Fruit fly (Drosophila melanogaster) whole organism, embryonic: Measurements from ENCODE around the gene yps.

Experiments used
- Blimp-1 ChIP-seq: fragments of 200-800 bp; sonication (Bioruptor generic); optimal IDR thresholded peaks from 3 replicates; lab custom pipeline; 2018; ENCODE audit warnings: missing biosample characterization, missing genetic modification characterization, mild to moderate bottlenecking, moderate library complexity, missing genetic modification reagents
- CG10543 ChIP-seq: fragments of 200-800 bp; sonication (Bioruptor generic); optimal IDR thresholded peaks from 3 replicates; lab custom pipeline; 2017; ENCODE audit warnings: missing biosample characterization, mild to moderate bottlenecking, missing genetic modification characterization, moderate library complexity
- CG10654 ChIP-seq: fragments of 200-800 bp; sonication (Bioruptor generic); optimal IDR thresholded peaks from 2 replicates; lab custom pipeline; 2016; ENCODE audit warnings: missing biosample characterization, missing genetic modification characterization
- CG11695 ChIP-seq: fragments of 200-800 bp; sonication (Bioruptor generic); IDR thresholded peaks from 3 replicates; pipeline ENCODE4 v1.3.6; 2022; ENCODE audit warnings: missing biosample characterization, missing genetic modification characterization
- CG12659 ChIP-seq: fragments of 200-800 bp; sonication (Bioruptor generic); optimal IDR thresholded peaks from 3 replicates; lab custom pipeline; 2017; ENCODE audit warnings: mild to moderate bottlenecking, missing biosample characterization, missing genetic modification reagents, missing genetic modification characterization
- CG12744 ChIP-seq: fragments of 200-800 bp; sonication (Bioruptor generic); optimal IDR thresholded peaks from 2 replicates; lab custom pipeline; 2016; ENCODE audit warnings: missing biosample characterization, missing genetic modification characterization
- CG12942 ChIP-seq: fragments of 200-800 bp; sonication (Bioruptor generic); optimal IDR thresholded peaks from 3 replicates; lab custom pipeline; 2016; ENCODE audit warnings: missing biosample characterization, missing genetic modification characterization
- CG14667 ChIP-seq: fragments of 200-800 bp; sonication (Bioruptor generic); IDR thresholded peaks from 2 replicates; pipeline ENCODE4 v1.3.6; 2022; ENCODE audit warnings: missing biosample characterization, missing genetic modification characterization
- CG16863 ChIP-seq: fragments of 200-800 bp; sonication (Bioruptor generic); optimal IDR thresholded peaks from 3 replicates; lab custom pipeline; 2016; ENCODE audit warnings: missing biosample characterization, missing genetic modification characterization
- CG17328 ChIP-seq: fragments of 200-800 bp; sonication (Bioruptor generic); IDR thresholded peaks from 2 replicates; pipeline ENCODE4 v1.3.6; 2022; ENCODE audit warnings: missing biosample characterization, missing genetic modification characterization
- CG1832 ChIP-seq: fragments of 200-800 bp; sonication (Bioruptor generic); optimal IDR thresholded peaks from 2 replicates; lab custom pipeline; 2017; ENCODE audit warnings: missing biosample characterization, mild to moderate bottlenecking, missing genetic modification characterization, inconsistent platforms
- CG31224 ChIP-seq: fragments of 200-800 bp; sonication (Bioruptor generic); IDR thresholded peaks from 2 replicates; pipeline ENCODE4 v1.3.6; 2022; ENCODE audit warnings: missing biosample characterization, missing genetic modification characterization
- CG3163 ChIP-seq: fragments of 200-800 bp; sonication (Bioruptor generic); optimal IDR thresholded peaks from 3 replicates; lab custom pipeline; 2016; ENCODE audit warnings: missing biosample characterization, missing genetic modification characterization
- CG3847 ChIP-seq: fragments of 200-800 bp; sonication (Bioruptor generic); IDR thresholded peaks from 2 replicates; pipeline ENCODE4 v1.3.6; 2022; ENCODE audit warnings: missing biosample characterization, missing genetic modification characterization
- CG4617 ChIP-seq: fragments of 200-800 bp; sonication (Bioruptor generic); optimal IDR thresholded peaks from 3 replicates; lab custom pipeline; 2016; ENCODE audit warnings: missing biosample characterization, missing genetic modification characterization, borderline replicate concordance
- CG4730 ChIP-seq: fragments of 200-800 bp; sonication (Bioruptor generic); IDR thresholded peaks from 2 replicates; pipeline ENCODE4 v1.3.6; 2022; ENCODE audit warnings: missing biosample characterization, missing genetic modification characterization
- CG6683 ChIP-seq: fragments of 200-800 bp; sonication (Bioruptor generic); optimal IDR thresholded peaks from 2 replicates; lab custom pipeline; 2017; ENCODE audit warnings: missing biosample characterization, mild to moderate bottlenecking, missing genetic modification characterization, missing genetic modification reagents
- CG6765 ChIP-seq: fragments of 200-800 bp; sonication (Bioruptor generic); optimal IDR thresholded peaks from 3 replicates; lab custom pipeline; 2017; ENCODE audit warnings: missing biosample characterization, mild to moderate bottlenecking, missing genetic modification characterization
- D19A ChIP-seq: fragments of 200-800 bp; optimal IDR thresholded peaks from 3 replicates; lab custom pipeline; 2019; ENCODE audit warnings: missing biosample characterization, mild to moderate bottlenecking, missing genetic modification characterization, moderate library complexity
- D19B ChIP-seq: fragments of 200-800 bp; sonication (Bioruptor generic); optimal IDR thresholded peaks from 2 replicates; lab custom pipeline; 2017; ENCODE audit warnings: missing biosample characterization, mild to moderate bottlenecking, missing genetic modification characterization
- Eip74EF ChIP-seq, 2 experiments: fragments of 200-800 bp in 1 of 2; fragments of >200 bp in 1 of 2; sonication (Bioruptor generic) in 1 of 2; optimal IDR thresholded peaks; 2 replicates each; lab custom pipeline; 2017 to 2019; ENCODE audit warnings: missing biosample characterization in 2 of 2, missing genetic modification characterization in 2 of 2, mild to moderate bottlenecking in 1 of 2, moderate library complexity in 1 of 2
- Fer1 ChIP-seq: fragments of 200-800 bp; sonication (Bioruptor generic); optimal IDR thresholded peaks from 2 replicates; lab custom pipeline; 2017; ENCODE audit warnings: missing biosample characterization, mild to moderate bottlenecking, missing genetic modification characterization
- Hand ChIP-seq: fragments of 200-800 bp; sonication (Bioruptor generic); optimal IDR thresholded peaks from 2 replicates; lab custom pipeline; 2017; ENCODE audit warnings: mild to moderate bottlenecking, missing biosample characterization, missing genetic modification reagents, missing genetic modification characterization
- Hey ChIP-seq: fragments of 200-800 bp; sonication (Bioruptor generic); optimal IDR thresholded peaks from 3 replicates; lab custom pipeline; 2018; ENCODE audit warnings: missing biosample characterization, mild to moderate bottlenecking, missing genetic modification characterization
- Mes4 ChIP-seq: fragments of 200-800 bp; sonication (Bioruptor generic); optimal IDR thresholded peaks from 2 replicates; lab custom pipeline; 2016; ENCODE audit warnings: missing biosample characterization, missing genetic modification characterization
- NFAT ChIP-seq: fragments of 200-800 bp; sonication (Bioruptor generic); IDR thresholded peaks from 2 replicates; pipeline ENCODE4 v1.3.6; 2022; ENCODE audit warnings: missing biosample characterization, missing genetic modification characterization
- Oaz ChIP-seq: fragments of 200-800 bp; sonication (Bioruptor generic); IDR thresholded peaks from 2 replicates; pipeline ENCODE4 v1.3.6; 2022; ENCODE audit warnings: missing biosample characterization, missing genetic modification characterization
- Rx ChIP-seq: fragments of 200-800 bp; sonication (Bioruptor generic); IDR thresholded peaks from 2 replicates; pipeline ENCODE4 v1.3.6; 2022; ENCODE audit warnings: missing biosample characterization, missing genetic modification characterization
- Sox102F ChIP-seq: fragments of 200-800 bp; sonication (Bioruptor generic); optimal IDR thresholded peaks from 2 replicates; lab custom pipeline; 2018; ENCODE audit warnings: missing biosample characterization, mild to moderate bottlenecking, missing genetic modification characterization, moderate library complexity
- Trl ChIP-seq, 3 experiments: fragments of >200 bp in 2 of 3; fragments of 200-800 bp in 1 of 3; sonication (Bioruptor generic) in 1 of 3; optimal IDR thresholded peaks; 2 replicates in 1 of 3; 3 replicates in 2 of 3; lab custom pipeline; 2016 to 2017; ENCODE audit warnings: missing biosample characterization in 1 of 3, missing genetic modification characterization in 1 of 3
- Xbp1 ChIP-seq: fragments of 200-800 bp; sonication (Bioruptor generic); optimal IDR thresholded peaks from 3 replicates; lab custom pipeline; 2016; ENCODE audit warnings: missing biosample characterization, mild to moderate bottlenecking, missing genetic modification characterization
- Xrp1 ChIP-seq: fragments of 200-800 bp; sonication (Bioruptor generic); IDR thresholded peaks from 2 replicates; pipeline ENCODE4 v1.3.6; 2022; ENCODE audit warnings: missing biosample characterization, missing genetic modification characterization
- cwo ChIP-seq: fragments of 200-800 bp; sonication (Bioruptor generic); optimal IDR thresholded peaks from 3 replicates; lab custom pipeline; 2017; ENCODE audit warnings: missing biosample characterization, missing genetic modification characterization, mild to moderate bottlenecking, moderate library complexity, missing genetic modification reagents
- danr ChIP-seq: fragments of 200-800 bp; sonication (Bioruptor generic); IDR thresholded peaks from 2 replicates; pipeline ENCODE4 v1.3.6; 2022; ENCODE audit warnings: missing biosample characterization, missing genetic modification characterization
- dmrt11E ChIP-seq: fragments of 200-800 bp; sonication (Bioruptor generic); optimal IDR thresholded peaks from 3 replicates; lab custom pipeline; 2018; ENCODE audit warnings: missing biosample characterization, mild to moderate bottlenecking, missing genetic modification characterization, moderate library complexity
- dysf ChIP-seq: fragments of 200-800 bp; sonication (Bioruptor generic); IDR thresholded peaks from 3 replicates; pipeline ENCODE4 v1.3.6; 2022; ENCODE audit warnings: missing biosample characterization, missing genetic modification characterization
- eve ChIP-seq, 2 experiments: fragments of >200 bp; optimal IDR thresholded peaks; 2 replicates each; lab custom pipeline; 2017; ENCODE audit warnings: missing biosample characterization in 2 of 2, missing genetic modification characterization in 2 of 2
- fd102C ChIP-seq: fragments of 200-800 bp; sonication (Bioruptor generic); optimal IDR thresholded peaks from 2 replicates; lab custom pipeline; 2018; ENCODE audit warnings: missing biosample characterization, mild to moderate bottlenecking, missing genetic modification characterization, moderate library complexity
- fd96Cb ChIP-seq: fragments of 200-800 bp; sonication (Bioruptor generic); optimal IDR thresholded peaks from 2 replicates; lab custom pipeline; 2018; ENCODE audit warnings: missing biosample characterization, mild to moderate bottlenecking, missing genetic modification characterization, moderate library complexity
- ind ChIP-seq: fragments of 200-800 bp; sonication (Bioruptor generic); optimal IDR thresholded peaks from 3 replicates; lab custom pipeline; 2016; ENCODE audit warnings: missing biosample characterization, missing genetic modification characterization
- lilli ChIP-seq: fragments of 200-800 bp; sonication (Bioruptor generic); optimal IDR thresholded peaks from 3 replicates; lab custom pipeline; 2016; ENCODE audit warnings: missing biosample characterization, missing genetic modification characterization
- lola ChIP-seq, 3 experiments: fragments of >200 bp in 2 of 3; fragments of 200-800 bp in 1 of 3; sonication (Bioruptor generic) in 1 of 3; optimal IDR thresholded peaks; 2 replicates each; lab custom pipeline; 2017 to 2019; ENCODE audit warnings: missing biosample characterization in 3 of 3, missing genetic modification characterization in 3 of 3, mild to moderate bottlenecking in 1 of 3, moderate library complexity in 1 of 3
- nmo ChIP-seq: fragments of 200-800 bp; sonication (Bioruptor generic); optimal IDR thresholded peaks from 2 replicates; lab custom pipeline; 2018; ENCODE audit warnings: missing biosample characterization, mild to moderate bottlenecking, missing genetic modification characterization, moderate library complexity
- nom ChIP-seq: fragments of 200-800 bp; sonication (Bioruptor generic); optimal IDR thresholded peaks from 2 replicates; lab custom pipeline; 2017; ENCODE audit warnings: missing biosample characterization, missing genetic modification characterization, mild to moderate bottlenecking, moderate library complexity, missing genetic modification reagents
- org-1 ChIP-seq: fragments of 200-800 bp; sonication (Bioruptor generic); optimal IDR thresholded peaks from 2 replicates; lab custom pipeline; 2017; ENCODE audit warnings: missing biosample characterization, missing genetic modification characterization
- peb ChIP-seq: fragments of 200-800 bp; sonication (Bioruptor generic); IDR thresholded peaks from 2 replicates; pipeline ENCODE4 v1.3.6; 2022; ENCODE audit warnings: missing biosample characterization, missing genetic modification characterization
- slbo ChIP-seq: fragments of 200-800 bp; sonication (Bioruptor generic); IDR thresholded peaks from 2 replicates; pipeline ENCODE4 v1.3.6; 2022; ENCODE audit warnings: missing biosample characterization, missing genetic modification characterization
- stwl ChIP-seq: fragments of 200-800 bp; sonication (Bioruptor generic); optimal IDR thresholded peaks from 3 replicates; lab custom pipeline; 2018; ENCODE audit warnings: missing biosample characterization, mild to moderate bottlenecking, missing genetic modification characterization, moderate library complexity
- z ChIP-seq: fragments of 200-800 bp; sonication (Bioruptor generic); IDR thresholded peaks from 3 replicates; pipeline ENCODE4 v1.3.6; 2022; ENCODE audit warnings: missing biosample characterization, missing genetic modification characterization

Gene yps

dm6 chr3L:12124975-12125374 lies at the start of gene yps (continued):
- TF ChIP-seq CG16863 (GFP tag; lab: Kevin White, UChicago) (peak; percentile 84), nmo (GFP tag; lab: Kevin White, UChicago) (peak; percentile 81), CG31224 (peak; percentile 78), CG11695 (peak; percentile 80), CG6683 (GFP tag; lab: Kevin White, UChicago) (peak; percentile 91), dmrt11E (tag; lab: Kevin White, UChicago) (peak; percentile 81), eve (GFP tag; optimal IDR thresholded peaks at IDR 0.05; lab: Kevin White, UChicago) (no peak), CG3163 (GFP tag; lab: Kevin White, UChicago) (peak; percentile 85), CG4617 (GFP tag; lab: Kevin White, UChicago) (peak; percentile 75), Hand (peak; percentile 89), Trl (optimal IDR thresholded peaks at IDR 0.05; lab: Kevin White, UChicago) (no peak), Trl (GFP tag; optimal IDR thresholded peaks at IDR 0.05; lab: Kevin White, UChicago) (peak; percentile 96), Rx (GFP tag; lab: Robert Waterston, UW) (peak; percentile 89; the same call in 1 of the 2 replicates), CG6765 (GFP tag; lab: Kevin White, UChicago) (peak; percentile 99), lola (GFP tag; optimal IDR thresholded peaks at IDR 0.05; lab: Kevin White, UChicago) (peak in 1 of 3 experiments; percentile 61), Sox102F (peak; percentile 72), CG10543 (GFP tag; lab: Kevin White, UChicago) (peak; percentile 98), Hey (tag; lab: Kevin White, UChicago) (peak; percentile 95), CG10654 (GFP tag; lab: Kevin White, UChicago) (peak; percentile 92), CG12744 (peak; percentile 89), Xrp1 (GFP tag; lab: Robert Waterston, UW) (peak; percentile 56; the same call in 1 of the 2 replicates), slbo (GFP tag; lab: Robert Waterston, UW) (peak; percentile 85), Fer1 (GFP tag; lab: Kevin White, UChicago) (peak; percentile 98), org-1 (GFP tag; lab: Kevin White, UChicago) (peak; percentile 94), ind (GFP tag; lab: Kevin White, UChicago) (peak; percentile 75), danr (GFP tag; lab: Robert Waterston, UW) (no peak; the same call in 1 of the 2 replicates), dysf (peak; percentile 83), Oaz (GFP tag; lab: Robert Waterston, UW) (peak; percentile 72), lilli (GFP tag; lab: Kevin White, UChicago) (peak; percentile 86), peb (GFP tag; lab: Robert Waterston, UW) (peak; percentile 60), CG3847 (peak; percentile 87), Mes4 (GFP tag; lab: Kevin White, UChicago) (peak; percentile 97), fd96Cb (peak; percentile 71), CG12659 (GFP tag; lab: Kevin White, UChicago) (peak; percentile 98), fd102C (GFP tag; lab: Kevin White, UChicago) (peak; percentile 97), CG12942 (peak; percentile 84), CG1832 (GFP tag; lab: Kevin White, UChicago) (no peak), Xbp1 (GFP tag; lab: Kevin White, UChicago) (peak; percentile 91), CG4730 (GFP tag; lab: Robert Waterston, UW) (peak; percentile 69), stwl (tag; lab: Kevin White, UChicago) (peak; percentile 91), D19B (GFP tag; lab: Kevin White, UChicago) (peak; percentile 81), cwo (GFP tag; lab: Kevin White, UChicago) (peak; percentile 82), Eip74EF (GFP tag; optimal IDR thresholded peaks at IDR 0.05; lab: Kevin White, UChicago) (peak in 1 of 2 experiments; percentile 70), z (peak; percentile 73; the same call in 2 of the 3 replicates), NFAT (GFP tag; lab: Robert Waterston, UW) (peak; percentile 96), CG14667 (peak; percentile 64; the same call in 1 of the 2 replicates), CG17328 (GFP tag; lab: Robert Waterston, UW) (peak; percentile 98), Blimp-1 (no peak), D19A (tag; lab: Kevin White, UChicago) (peak; percentile 66), nom (peak; percentile 93)
